Worm (Caenorhabditis elegans) whole organism, L4 larva: Measurements from ENCODE around the gene F02E11.7.

Experiments used
- ZK546.5 ChIP-seq, 2 experiments: sonication (generic microtip); optimal IDR thresholded peaks; 2 replicates each; lab custom pipeline; 2017; ENCODE audit warnings: missing biosample characterization in 2 of 2, missing genetic modification characterization in 2 of 2
- cey-2 ChIP-seq: sonication (generic microtip); optimal IDR thresholded peaks from 3 replicates; lab custom pipeline; 2017; ENCODE audit warnings: missing genetic modification characterization, mild to moderate bottlenecking, missing compliant biosample characterization, antibody characterized with exemption, borderline replicate concordance; ENCODE audit not compliant: insufficient read depth
- dmd-6 ChIP-seq: fragments of 200-800 bp; sonication (Bioruptor generic); IDR thresholded peaks from 2 replicates; pipeline ENCODE4 v1.3.6; 2022; ENCODE audit warnings: missing genetic modification reagents, missing genetic modification characterization, missing compliant biosample characterization
- nhr-28 ChIP-seq: fragments of 150-350 bp; optimal IDR thresholded peaks from 2 replicates; lab custom pipeline; 2014; ENCODE audit warnings: missing biosample characterization, missing genetic modification characterization
- nhr-76 ChIP-seq: fragments of 150-350 bp; optimal IDR thresholded peaks from 2 replicates; lab custom pipeline; 2014; ENCODE audit warnings: missing biosample characterization, missing genetic modification characterization
- saeg-2 ChIP-seq: fragments of 200-800 bp; sonication (Bioruptor generic); IDR thresholded peaks from 2 replicates; pipeline ENCODE4 v1.3.6; 2022; ENCODE audit warnings: missing genetic modification reagents, missing genetic modification characterization, missing compliant biosample characterization
- skn-1 ChIP-seq: fragments of 150-350 bp; optimal IDR thresholded peaks from 2 replicates; lab custom pipeline; 2014; ENCODE audit warnings: missing biosample characterization, missing genetic modification characterization

DNA sequence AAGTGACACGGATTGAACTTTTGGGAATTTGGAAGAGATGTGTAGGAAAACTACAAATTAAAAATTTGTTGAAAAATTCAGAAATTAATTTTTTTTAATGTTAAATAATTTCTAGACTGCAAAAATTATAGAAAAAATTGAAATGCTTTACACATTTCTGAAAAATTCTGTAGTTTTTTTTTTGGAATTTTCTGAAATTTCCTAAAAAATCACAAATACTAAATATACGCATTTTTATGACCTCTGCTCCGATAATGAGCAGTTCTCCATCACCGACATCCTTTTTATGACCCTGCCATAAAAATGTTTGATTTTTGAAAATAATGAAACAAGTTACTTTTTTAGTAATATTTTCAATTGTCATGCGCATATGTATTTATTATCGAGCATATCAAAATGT is 22.7 kb upstream of the F02E11.7 start:
- no peak for TF ChIP-seq skn-1
- peak; percentile 58 for TF ChIP-seq dmd-6 (GFP tag; lab: Robert Waterston, UW)
- no peak for TF ChIP-seq ZK546.5 (tag; optimal IDR thresholded peaks at IDR 0.05; lab: Kevin White, UChicago)
- 0 out of 2 replicates have a peak, but pooled peaks have one; percentile 24 for TF ChIP-seq saeg-2 (GFP tag; lab: Robert Waterston, UW)
- no peak for TF ChIP-seq cey-2 (tag; lab: Kevin White, UChicago)
- TF ChIP-seq nhr-28 (tag; lab: Kevin White, UChicago): peak; percentile 48
- no peak for TF ChIP-seq nhr-76 (tag; lab: Kevin White, UChicago)
